Worm (Caenorhabditis elegans) whole organism, L1 larva: ENCODE results near the gene ugt-58.

ENCODE experiments used
- C04F5.9 ChIP-seq: sonication (generic microtip); optimal IDR thresholded peaks from 2 replicates; lab custom pipeline; 2016; ENCODE audit warnings: missing genetic modification characterization, missing compliant biosample characterization
- C16A3.4 ChIP-seq: fragments of 150-350 bp; optimal IDR thresholded peaks from 2 replicates; lab custom pipeline; 2014; ENCODE audit warnings: missing biosample characterization, missing genetic modification characterization
- C34B4.2 ChIP-seq: sonication (generic microtip); optimal IDR thresholded peaks from 2 replicates; lab custom pipeline; 2017; ENCODE audit warnings: mild to moderate bottlenecking, missing genetic modification characterization, missing compliant biosample characterization
- F16B12.6 ChIP-seq: fragments of 150-350 bp; optimal IDR thresholded peaks from 2 replicates; lab custom pipeline; 2014; ENCODE audit warnings: missing biosample characterization, missing genetic modification characterization
- aly-2 ChIP-seq: fragments of 150-350 bp; optimal IDR thresholded peaks from 2 replicates; lab custom pipeline; 2014; ENCODE audit warnings: missing biosample characterization, missing genetic modification characterization
- ama-1 ChIP-seq: fragments of 150-350 bp; optimal IDR thresholded peaks from 2 replicates; lab custom pipeline; 2014
- blmp-1 ChIP-seq: fragments of 150-350 bp; optimal IDR thresholded peaks from 2 replicates; lab custom pipeline; 2014; ENCODE audit warnings: missing biosample characterization, missing genetic modification characterization
- ceh-8 ChIP-seq: fragments of 200-800 bp; sonication (Bioruptor generic); optimal IDR thresholded peaks from 2 replicates; lab custom pipeline; 2018; ENCODE audit warnings: mild to moderate bottlenecking, missing genetic modification characterization, moderate library complexity, missing compliant biosample characterization
- dpl-1 ChIP-seq, 3 experiments: fragments of 150-350 bp in 2 of 3; sonication (generic microtip) in 1 of 3; optimal IDR thresholded peaks; 2 replicates each; lab custom pipeline; 2014 to 2017; ENCODE audit warnings: missing biosample characterization in 3 of 3, missing genetic modification characterization in 3 of 3, missing genetic modification reagents in 3 of 3
- efl-1 ChIP-seq, 4 experiments: fragments of 150-350 bp; optimal IDR thresholded peaks in 3 of 4; peaks in 1 of 4; 1 replicate in 1 of 4; 2 replicates in 3 of 4; lab custom pipeline; 2014; ENCODE audit warnings: missing biosample characterization in 2 of 4, missing genetic modification characterization in 2 of 4, missing genetic modification reagents in 2 of 4
- egl-13 ChIP-seq: sonication (generic microtip); optimal IDR thresholded peaks from 2 replicates; lab custom pipeline; 2016; ENCODE audit warnings: missing genotype, missing genetic modification reagents, missing genetic modification characterization, missing compliant biosample characterization
- elt-3 ChIP-seq, 6 experiments: fragments of 150-350 bp in 1 of 6; sonication (generic microtip); optimal IDR thresholded peaks; 2 replicates each; lab custom pipeline; 2017 to 2018; ENCODE audit warnings: missing biosample characterization in 6 of 6, missing genetic modification characterization in 6 of 6, inconsistent platforms in 1 of 6
- ets-5 ChIP-seq: fragments of 200-800 bp; sonication (Bioruptor generic); IDR thresholded peaks from 2 replicates; pipeline ENCODE4 v1.3.6; 2022; ENCODE audit warnings: missing genetic modification characterization, missing compliant biosample characterization
- hlh-4 ChIP-seq: sonication (generic microtip); optimal IDR thresholded peaks from 2 replicates; lab custom pipeline; 2016; ENCODE audit warnings: mild to moderate bottlenecking, missing genetic modification characterization, missing compliant biosample characterization
- hpl-2 ChIP-seq: fragments of 150-350 bp; optimal IDR thresholded peaks from 2 replicates; lab custom pipeline; 2014; ENCODE audit warnings: missing biosample characterization, missing genetic modification reagents, missing genetic modification characterization
- jun-1 ChIP-seq: fragments of 150-350 bp; optimal IDR thresholded peaks from 2 replicates; lab custom pipeline; 2014; ENCODE audit warnings: missing biosample characterization, missing genetic modification reagents, missing genetic modification characterization
- lin-13 ChIP-seq: fragments of 150-350 bp; optimal IDR thresholded peaks from 2 replicates; lab custom pipeline; 2014; ENCODE audit warnings: missing biosample characterization, missing genetic modification reagents, missing genetic modification characterization
- lin-14 ChIP-seq: fragments of 200-800 bp; sonication (Bioruptor generic); optimal IDR thresholded peaks from 2 replicates; lab custom pipeline; 2018; ENCODE audit warnings: mild to moderate bottlenecking, missing genetic modification characterization, moderate library complexity, missing compliant biosample characterization
- lin-35 ChIP-seq, 2 experiments: fragments of 150-350 bp; optimal IDR thresholded peaks; 2 replicates each; lab custom pipeline; 2014; ENCODE audit warnings: missing biosample characterization in 2 of 2, missing genetic modification characterization in 2 of 2, missing genetic modification reagents in 2 of 2
- lin-39 ChIP-seq: fragments of 150-350 bp; optimal IDR thresholded peaks from 2 replicates; lab custom pipeline; 2014; ENCODE audit warnings: missing biosample characterization, missing genetic modification reagents, missing genetic modification characterization
- lir-3 ChIP-seq: sonication (generic microtip); optimal IDR thresholded peaks from 2 replicates; lab custom pipeline; 2016; ENCODE audit warnings: mild to moderate bottlenecking, missing genetic modification characterization, moderate library complexity, missing compliant biosample characterization; ENCODE audit not compliant: poor library complexity
- lsy-2 ChIP-seq, 2 experiments: fragments of 150-350 bp; optimal IDR thresholded peaks; 2 replicates each; lab custom pipeline; 2014; ENCODE audit warnings: missing biosample characterization in 2 of 2, missing genetic modification characterization in 2 of 2
- mdl-1 ChIP-seq, 2 experiments: fragments of 150-350 bp; optimal IDR thresholded peaks; 2 replicates each; lab custom pipeline; 2014 to 2017; ENCODE audit warnings: missing biosample characterization in 2 of 2, missing genetic modification characterization in 2 of 2, inconsistent platforms in 1 of 2
- mep-1 ChIP-seq: fragments of 150-350 bp; optimal IDR thresholded peaks from 2 replicates; lab custom pipeline; 2014; ENCODE audit warnings: missing biosample characterization, missing genetic modification characterization
- nhr-11 ChIP-seq: fragments of 150-350 bp; optimal IDR thresholded peaks from 2 replicates; lab custom pipeline; 2014; ENCODE audit warnings: missing biosample characterization, missing genetic modification characterization
- nhr-12 ChIP-seq: sonication (generic microtip); optimal IDR thresholded peaks from 2 replicates; lab custom pipeline; 2017; ENCODE audit warnings: missing biosample characterization, missing genetic modification characterization
- nhr-19 ChIP-seq: fragments of 200-800 bp; sonication (Bioruptor generic); conservative IDR thresholded peaks from 2 replicates; pipeline ENCODE4 v1.3.6; 2022; ENCODE audit warnings: missing genetic modification characterization, missing compliant biosample characterization
- nhr-20 ChIP-seq: sonication (generic microtip); optimal IDR thresholded peaks from 2 replicates; lab custom pipeline; 2016; ENCODE audit warnings: mild to moderate bottlenecking, missing genetic modification characterization, missing compliant biosample characterization
- nhr-47 ChIP-seq: sonication (generic microtip); optimal IDR thresholded peaks from 2 replicates; lab custom pipeline; 2016; ENCODE audit warnings: mild to moderate bottlenecking, missing genetic modification characterization, moderate library complexity, missing compliant biosample characterization
- nhr-71 ChIP-seq: sonication (generic microtip); optimal IDR thresholded peaks from 2 replicates; lab custom pipeline; 2016; ENCODE audit warnings: mild to moderate bottlenecking, missing genetic modification characterization, moderate library complexity, missing compliant biosample characterization
- nhr-76 ChIP-seq: sonication (generic microtip); optimal IDR thresholded peaks from 2 replicates; lab custom pipeline; 2017; ENCODE audit warnings: missing biosample characterization, missing genetic modification characterization
- nhr-85 ChIP-seq: sonication (generic microtip); peaks from one replicate; lab custom pipeline; 2016; ENCODE audit warnings: missing genetic modification characterization, inconsistent platforms, missing compliant biosample characterization
- nhr-90 ChIP-seq: sonication (generic microtip); optimal IDR thresholded peaks from 2 replicates; lab custom pipeline; 2016; ENCODE audit warnings: mild to moderate bottlenecking, missing genetic modification characterization, missing compliant biosample characterization; ENCODE audit not compliant: poor library complexity
- pax-3 ChIP-seq: fragments of 200-800 bp; sonication (Bioruptor generic); optimal IDR thresholded peaks from 2 replicates; lab custom pipeline; 2018; ENCODE audit warnings: mild to moderate bottlenecking, missing genetic modification characterization, moderate library complexity, missing compliant biosample characterization
- rnt-1 ChIP-seq: sonication (generic microtip); optimal IDR thresholded peaks from 2 replicates; lab custom pipeline; 2016; ENCODE audit warnings: mild to moderate bottlenecking, missing genetic modification characterization, moderate library complexity, missing compliant biosample characterization
- snpc-4 ChIP-seq: fragments of 150-350 bp; optimal IDR thresholded peaks from 2 replicates; lab custom pipeline; 2014; ENCODE audit warnings: missing biosample characterization, missing genetic modification characterization
- snu-23 ChIP-seq: sonication (generic microtip); optimal IDR thresholded peaks from 2 replicates; lab custom pipeline; 2016; ENCODE audit warnings: missing genetic modification characterization, missing compliant biosample characterization
- sox-4 ChIP-seq: sonication (generic microtip); optimal IDR thresholded peaks from 2 replicates; lab custom pipeline; 2016; ENCODE audit warnings: missing genetic modification characterization, missing compliant biosample characterization
- swsn-7 ChIP-seq: sonication (generic microtip); optimal IDR thresholded peaks from 2 replicates; lab custom pipeline; 2016; ENCODE audit warnings: missing genetic modification characterization, missing compliant biosample characterization
- tbx-2 ChIP-seq: sonication (generic microtip); optimal IDR thresholded peaks from 2 replicates; lab custom pipeline; 2016; ENCODE audit warnings: missing genetic modification characterization, missing compliant biosample characterization
- unc-130 ChIP-seq: fragments of 150-350 bp; optimal IDR thresholded peaks from 2 replicates; lab custom pipeline; 2017; ENCODE audit warnings: missing biosample characterization, missing genetic modification characterization, inconsistent platforms
- unc-86 ChIP-seq: sonication (generic microtip); optimal IDR thresholded peaks from 2 replicates; lab custom pipeline; 2016; ENCODE audit warnings: missing genetic modification characterization, missing compliant biosample characterization
- vab-15 ChIP-seq: sonication (generic microtip); optimal IDR thresholded peaks from 2 replicates; lab custom pipeline; 2017; ENCODE audit warnings: missing genotype, mild to moderate bottlenecking, missing genetic modification characterization, missing compliant biosample characterization
- xbp-1 ChIP-seq: sonication (generic microtip); optimal IDR thresholded peaks from 2 replicates; lab custom pipeline; 2016; ENCODE audit warnings: missing genetic modification characterization, missing compliant biosample characterization
- zip-4 ChIP-seq: fragments of 200-800 bp; sonication (Bioruptor generic); optimal IDR thresholded peaks from 2 replicates; lab custom pipeline; 2018; ENCODE audit warnings: mild to moderate bottlenecking, missing genetic modification characterization, moderate library complexity, missing compliant biosample characterization
- ztf-11 ChIP-seq, 2 experiments: sonication (generic microtip); optimal IDR thresholded peaks; 2 replicates each; lab custom pipeline; 2016 to 2017; ENCODE audit warnings: missing genetic modification characterization in 2 of 2, missing biosample characterization in 1 of 2, missing compliant biosample characterization in 1 of 2
- ztf-4 ChIP-seq: fragments of 150-350 bp; optimal IDR thresholded peaks from 2 replicates; lab custom pipeline; 2014; ENCODE audit warnings: missing biosample characterization, missing genetic modification characterization

The ugt-58 gene

DNA sequence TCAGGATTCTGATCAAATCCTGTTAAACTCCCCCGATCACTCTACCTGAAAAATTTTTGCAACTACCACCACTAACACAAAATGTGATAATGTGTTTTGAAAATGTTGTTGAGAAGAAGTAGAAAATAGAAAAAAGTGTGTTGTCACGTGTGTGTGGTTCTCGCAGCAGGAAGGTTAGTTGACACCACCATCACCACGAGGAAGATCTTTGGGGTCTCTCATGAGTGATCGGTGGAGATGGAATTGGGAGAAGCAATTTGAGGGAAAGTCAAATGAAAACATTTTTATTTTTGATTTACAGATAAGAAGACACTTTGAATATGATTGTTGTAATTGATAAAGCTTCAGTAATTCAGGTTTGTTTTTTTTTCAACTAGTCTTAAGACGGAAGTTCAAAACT lies 15.1 kb upstream of the ugt-58 start:
- TF ChIP-seq nhr-19 (GFP tag; lab: Robert Waterston, UW) (peak; percentile 90), hlh-4 (tag; lab: Kevin White, UChicago) (no peak), nhr-90 (peak; percentile 66), efl-1 (optimal IDR thresholded peaks at IDR 0.05; lab: Kevin White, UChicago) (no peak), efl-1 (GFP tag; optimal IDR thresholded peaks at IDR 0.05 in 1 of 2; lab: Kevin White, UChicago) (peak in 1 of 2 experiments; percentile 90), mdl-1 (tag; optimal IDR thresholded peaks at IDR 0.05; lab: Kevin White, UChicago) (peak in 1 of 2 experiments; percentile 92), C16A3.4 (tag; lab: Kevin White, UChicago) (peak; percentile 53), ets-5 (GFP tag; lab: Robert Waterston, UW) (no peak), snpc-4 (no peak), egl-13 (tag; lab: Kevin White, UChicago) (no peak), nhr-85 (tag; lab: Kevin White, UChicago) (peak; percentile 91), ztf-11 (tag; optimal IDR thresholded peaks at IDR 0.05; lab: Kevin White, UChicago) (no peak), elt-3 (tag; optimal IDR thresholded peaks at IDR 0.05; lab: Kevin White, UChicago) (peak in 2 of 6 experiments; percentile 33 to 78), aly-2 (no peak), zip-4 (no peak), swsn-7 (peak; percentile 6), dpl-1 (GFP tag; optimal IDR thresholded peaks at IDR 0.05; lab: Kevin White, UChicago) (peak in 1 of 3 experiments; percentile 25), nhr-71 (tag; lab: Kevin White, UChicago) (peak; percentile 88), vab-15 (tag; lab: Kevin White, UChicago) (peak; percentile 72), lin-14 (GFP tag; lab: Kevin White, UChicago) (peak; percentile 83), lin-13 (GFP tag; lab: Kevin White, UChicago) (peak; percentile 44), ztf-4 (tag; lab: Kevin White, UChicago) (peak; percentile 80), lin-39 (tag; lab: Kevin White, UChicago) (peak; percentile 12), rnt-1 (tag; lab: Kevin White, UChicago) (peak; percentile 77), nhr-20 (peak; percentile 92), mep-1 (tag; lab: Kevin White, UChicago) (peak; percentile 24), xbp-1 (peak; percentile 21), lsy-2 (tag; optimal IDR thresholded peaks at IDR 0.05; lab: Kevin White, UChicago) (peak; percentile 53 to 64), sox-4 (tag; lab: Kevin White, UChicago) (no peak), lir-3 (tag; lab: Kevin White, UChicago) (peak; percentile 57), C34B4.2 (no peak), nhr-12 (tag; lab: Kevin White, UChicago) (no peak), ceh-8 (GFP tag; lab: Kevin White, UChicago) (no peak), C04F5.9 (tag; lab: Kevin White, UChicago) (no peak), unc-86 (tag; lab: Kevin White, UChicago) (no peak), blmp-1 (tag; lab: Kevin White, UChicago) (peak; percentile 86), ama-1 (lab: Kevin White, UChicago) (peak; percentile 68), F16B12.6 (no peak), unc-130 (tag; lab: Kevin White, UChicago) (peak; percentile 81), nhr-47 (peak; percentile 11), nhr-11 (tag; lab: Kevin White, UChicago) (no peak), pax-3 (tag; lab: Kevin White, UChicago) (peak; percentile 24), snu-23 (GFP tag; lab: Kevin White, UChicago) (peak; percentile 84), nhr-76 (tag; lab: Kevin White, UChicago) (no peak), tbx-2 (tag; lab: Kevin White, UChicago) (peak; percentile 49), jun-1 (tag; lab: Kevin White, UChicago) (no peak), lin-35 (GFP tag; optimal IDR thresholded peaks at IDR 0.05; lab: Kevin White, UChicago) (peak; percentile 34 to 65), hpl-2 (GFP tag; lab: Kevin White, UChicago) (no peak)
